Worm (Caenorhabditis elegans): ENCODE data around the gene col-172.

DNA sequence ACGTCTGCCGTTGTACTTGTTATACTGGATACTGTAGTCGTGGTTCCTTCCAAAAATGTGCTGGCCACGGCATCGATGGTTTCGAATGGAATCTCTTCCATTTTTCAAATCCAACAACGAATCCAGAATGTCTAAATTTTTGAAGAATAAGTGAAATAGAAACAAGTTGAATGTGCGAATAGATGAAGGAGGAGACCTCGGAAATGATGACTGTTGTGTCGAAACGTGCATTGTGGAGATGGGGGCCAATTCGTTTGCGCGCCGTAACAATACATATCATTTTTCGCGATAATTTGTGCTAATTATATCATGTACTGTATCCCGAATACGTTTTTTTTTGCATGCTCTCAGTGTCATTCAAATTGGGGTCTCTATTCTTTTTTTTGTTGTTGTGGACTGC, 37.4 kb upstream of the col-172 start, which contains the start of gene aexr-1:
- TF ChIP-seq ama-1 (optimal IDR thresholded peaks at IDR 0.05) (no peak), flt-1 (GFP tag; IDR thresholded peaks at IDR 0.05) (no peak), tbx-11 (GFP tag; IDR thresholded peaks at IDR 0.05) (no peak), sea-1 (GFP tag; conservative IDR thresholded peaks at IDR 0.05) (no peak), scrt-1 (GFP tag; IDR thresholded peaks at IDR 0.05) (no peak)
